Worm (Caenorhabditis elegans) whole organism, L1 larva: ENCODE data around the gene F47H4.2.

Experiments
- efl-3 ChIP-seq: fragments of 200-800 bp; sonication (Bioruptor generic); optimal IDR thresholded peaks from 2 replicates; lab custom pipeline; 2018; ENCODE audit warnings: mild to moderate bottlenecking, missing genetic modification characterization, missing compliant biosample characterization
- lin-39 ChIP-seq: fragments of 150-350 bp; optimal IDR thresholded peaks from 2 replicates; lab custom pipeline; 2014; ENCODE audit warnings: missing biosample characterization, missing genetic modification reagents, missing genetic modification characterization
- lsy-2 ChIP-seq, 2 experiments: fragments of 150-350 bp; optimal IDR thresholded peaks; 2 replicates each; lab custom pipeline; 2014; ENCODE audit warnings: missing biosample characterization in 2 of 2, missing genetic modification characterization in 2 of 2
- mdl-1 ChIP-seq, 2 experiments: fragments of 150-350 bp; optimal IDR thresholded peaks; 2 replicates each; lab custom pipeline; 2014 to 2017; ENCODE audit warnings: missing biosample characterization in 2 of 2, missing genetic modification characterization in 2 of 2, inconsistent platforms in 1 of 2
- mep-1 ChIP-seq: fragments of 150-350 bp; optimal IDR thresholded peaks from 2 replicates; lab custom pipeline; 2014; ENCODE audit warnings: missing biosample characterization, missing genetic modification characterization
- nhr-12 ChIP-seq: sonication (generic microtip); optimal IDR thresholded peaks from 2 replicates; lab custom pipeline; 2017; ENCODE audit warnings: missing biosample characterization, missing genetic modification characterization
- nhr-237 ChIP-seq: fragments of 150-350 bp; optimal IDR thresholded peaks from 2 replicates; lab custom pipeline; 2014; ENCODE audit warnings: missing biosample characterization, missing genetic modification characterization
- nhr-90 ChIP-seq: sonication (generic microtip); optimal IDR thresholded peaks from 2 replicates; lab custom pipeline; 2016; ENCODE audit warnings: mild to moderate bottlenecking, missing genetic modification characterization, missing compliant biosample characterization; ENCODE audit not compliant: poor library complexity
- skn-1 ChIP-seq: fragments of 150-350 bp; optimal IDR thresholded peaks from 2 replicates; lab custom pipeline; 2014; ENCODE audit warnings: missing biosample characterization, missing genetic modification characterization
- unc-130 ChIP-seq: fragments of 150-350 bp; optimal IDR thresholded peaks from 2 replicates; lab custom pipeline; 2017; ENCODE audit warnings: missing biosample characterization, missing genetic modification characterization, inconsistent platforms
- unc-62 ChIP-seq: fragments of 150-350 bp; optimal IDR thresholded peaks from 2 replicates; lab custom pipeline; 2014; ENCODE audit warnings: missing biosample characterization, missing genetic modification reagents, missing genetic modification characterization

DNA sequence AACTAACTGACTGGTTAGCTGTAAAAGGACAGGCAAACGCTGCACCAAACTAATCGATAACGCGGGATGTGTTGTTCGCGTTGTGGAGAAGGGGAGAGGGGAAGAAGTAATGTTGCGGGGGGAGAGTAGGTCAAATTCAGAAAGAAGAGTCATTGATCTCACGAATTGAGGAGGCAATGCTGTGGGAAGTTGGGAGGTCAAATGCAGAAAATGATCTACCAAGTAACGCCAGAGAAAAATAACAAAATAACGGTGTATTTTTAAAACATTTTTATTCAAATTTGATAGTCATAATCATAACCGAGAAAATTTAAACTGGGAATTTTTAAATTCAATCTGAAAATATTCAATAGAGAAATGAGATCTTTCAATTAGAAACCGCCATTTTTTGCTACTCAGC is 3.0 kb upstream of the F47H4.2 start, which contains the start of gene lsy-27:
- TF ChIP-seq lsy-2 (tag; optimal IDR thresholded peaks at IDR 0.05; lab: Kevin White, UChicago) (no peak), mdl-1 (tag; optimal IDR thresholded peaks at IDR 0.05; lab: Kevin White, UChicago) (no peak), lin-39 (tag; lab: Kevin White, UChicago) (no peak), skn-1 (tag; lab: Kevin White, UChicago) (no peak), nhr-12 (tag; lab: Kevin White, UChicago) (no peak), nhr-237 (tag; lab: Kevin White, UChicago) (no peak), mep-1 (no peak), unc-62 (GFP tag; lab: Kevin White, UChicago) (no peak), unc-130 (tag; lab: Kevin White, UChicago) (no peak), efl-3 (GFP tag; lab: Kevin White, UChicago) (no peak), nhr-90 (no peak)
